Fruit fly (Drosophila melanogaster) whole organism, adult: ENCODE data around the gene Nep1.

Source experiments
- CG12768 ChIP-seq: fragments of 200-800 bp; sonication (Bioruptor generic); optimal IDR thresholded peaks from 2 replicates; lab custom pipeline; 2017; ENCODE audit warnings: missing biosample characterization, missing genetic modification characterization, mild to moderate bottlenecking, moderate library complexity, missing genetic modification reagents
- bab1 ChIP-seq: fragments of 200-800 bp; sonication (Bioruptor generic); optimal IDR thresholded peaks from 3 replicates; lab custom pipeline; 2019; ENCODE audit warnings: missing biosample characterization, mild to moderate bottlenecking, missing genetic modification characterization, moderate library complexity

DNA sequence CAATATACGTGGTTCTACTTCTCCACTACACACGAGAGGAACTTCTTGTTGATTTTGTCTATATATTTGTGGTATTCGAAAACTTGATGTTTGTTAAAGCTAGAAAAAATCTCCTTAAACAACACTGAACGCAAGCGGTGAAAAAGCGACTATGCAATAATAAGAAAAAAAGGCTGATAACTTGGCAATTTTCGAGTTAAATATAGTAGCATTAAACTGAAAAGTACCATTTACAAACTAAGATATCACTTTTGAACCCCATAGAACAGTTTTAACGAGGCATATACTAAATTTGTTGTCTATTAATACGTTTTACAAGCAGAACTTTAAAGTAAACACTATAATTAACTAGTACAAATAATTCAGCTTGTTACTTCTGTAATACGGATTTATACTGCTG is 13.3 kb upstream of the Nep1 start, which contains the start of gene CG4666:
- TF ChIP-seq bab1 (GFP tag; lab: Kevin White, UChicago) (no peak), CG12768 (no peak)
